Fruit fly (Drosophila melanogaster) whole organism, embryonic: ENCODE data around the gene CG31687.

ENCODE experiments used
- CG10321 ChIP-seq: fragments of 200-800 bp; sonication (Bioruptor generic); IDR thresholded peaks from 2 replicates; pipeline ENCODE4 v1.3.6; 2022; ENCODE audit warnings: missing biosample characterization, missing genetic modification characterization
- CG10565 ChIP-seq: fragments of 200-800 bp; sonication (Bioruptor generic); optimal IDR thresholded peaks from 3 replicates; lab custom pipeline; 2016; ENCODE audit warnings: missing biosample characterization, mild to moderate bottlenecking, missing genetic modification characterization
- CG12659 ChIP-seq: fragments of 200-800 bp; sonication (Bioruptor generic); optimal IDR thresholded peaks from 3 replicates; lab custom pipeline; 2017; ENCODE audit warnings: mild to moderate bottlenecking, missing biosample characterization, missing genetic modification reagents, missing genetic modification characterization
- CG16813 ChIP-seq: fragments of 200-800 bp; sonication (Bioruptor generic); IDR thresholded peaks from 3 replicates; pipeline ENCODE4 v1.3.6; 2022; ENCODE audit warnings: missing biosample characterization, missing genetic modification characterization; ENCODE audit not compliant: partially characterized antibody
- CG17186 ChIP-seq: fragments of 200-800 bp; sonication (Bioruptor generic); optimal IDR thresholded peaks from 3 replicates; lab custom pipeline; 2017; ENCODE audit warnings: missing biosample characterization, missing genetic modification reagents, missing genetic modification characterization
- CG18011 ChIP-seq: fragments of 200-800 bp; sonication (Bioruptor generic); optimal IDR thresholded peaks from 2 replicates; lab custom pipeline; 2017; ENCODE audit warnings: missing biosample characterization, missing genetic modification characterization, mild to moderate bottlenecking, moderate library complexity, missing genotype
- CG2116 ChIP-seq: fragments of 200-800 bp; sonication (Bioruptor generic); optimal IDR thresholded peaks from 3 replicates; lab custom pipeline; 2018; ENCODE audit warnings: missing biosample characterization, mild to moderate bottlenecking, missing genetic modification characterization
- CG2202 ChIP-seq: fragments of 200-800 bp; sonication (Bioruptor generic); optimal IDR thresholded peaks from 2 replicates; lab custom pipeline; 2018; ENCODE audit warnings: missing biosample characterization, mild to moderate bottlenecking, missing genetic modification characterization
- CG2712 ChIP-seq: fragments of 200-800 bp; optimal IDR thresholded peaks from 3 replicates; lab custom pipeline; 2019; ENCODE audit warnings: missing biosample characterization, mild to moderate bottlenecking, missing genetic modification characterization, moderate library complexity
- CG31224 ChIP-seq: fragments of 200-800 bp; sonication (Bioruptor generic); IDR thresholded peaks from 2 replicates; pipeline ENCODE4 v1.3.6; 2022; ENCODE audit warnings: missing biosample characterization, missing genetic modification characterization
- CG3281 ChIP-seq: fragments of 200-800 bp; sonication (Bioruptor generic); optimal IDR thresholded peaks from 3 replicates; lab custom pipeline; 2017; ENCODE audit warnings: missing biosample characterization, mild to moderate bottlenecking, missing genetic modification characterization
- CG34224 ChIP-seq: fragments of 200-800 bp; sonication (Bioruptor generic); IDR thresholded peaks from 3 replicates; pipeline ENCODE4 v1.3.6; 2022; ENCODE audit warnings: missing biosample characterization, missing genetic modification characterization; ENCODE audit not compliant: partially characterized antibody
- CG34422 ChIP-seq: fragments of 200-800 bp; sonication (Bioruptor generic); IDR thresholded peaks from 3 replicates; pipeline ENCODE4 v1.3.6; 2022; ENCODE audit warnings: missing biosample characterization, missing genetic modification characterization
- CG6689 ChIP-seq: fragments of 200-800 bp; sonication (Bioruptor generic); IDR thresholded peaks from 2 replicates; pipeline ENCODE4 v1.3.6; 2022; ENCODE audit warnings: missing biosample characterization, missing genetic modification characterization
- CG6791 ChIP-seq: fragments of 200-800 bp; sonication (Bioruptor generic); IDR thresholded peaks from 3 replicates; pipeline ENCODE4 v1.3.6; 2022; ENCODE audit warnings: missing biosample characterization, missing genetic modification characterization; ENCODE audit not compliant: partially characterized antibody
- CG7963 ChIP-seq: fragments of 200-800 bp; sonication (Bioruptor generic); IDR thresholded peaks from 3 replicates; pipeline ENCODE4 v1.3.6; 2022; ENCODE audit warnings: missing biosample characterization, missing genetic modification characterization; ENCODE audit not compliant: partially characterized antibody
- CG7987 ChIP-seq: fragments of 200-800 bp; sonication (Bioruptor generic); optimal IDR thresholded peaks from 2 replicates; lab custom pipeline; 2018; ENCODE audit warnings: missing biosample characterization, mild to moderate bottlenecking, missing genetic modification characterization, moderate library complexity
- CG9437 ChIP-seq: fragments of 200-800 bp; sonication (Bioruptor generic); optimal IDR thresholded peaks from 2 replicates; lab custom pipeline; 2018; ENCODE audit warnings: missing biosample characterization, mild to moderate bottlenecking, missing genetic modification characterization
- Dll ChIP-seq: fragments of 200-800 bp; sonication (Bioruptor generic); IDR thresholded peaks from 4 replicates; pipeline ENCODE4 v1.3.6; 2022; ENCODE audit warnings: missing biosample characterization, missing genetic modification characterization; ENCODE audit not compliant: partially characterized antibody
- Doc3 ChIP-seq: fragments of 200-800 bp; sonication (Bioruptor generic); IDR thresholded peaks from 3 replicates; pipeline ENCODE4 v1.3.6; 2022; ENCODE audit warnings: missing biosample characterization, missing genetic modification characterization; ENCODE audit not compliant: partially characterized antibody
- Drgx ChIP-seq: fragments of 200-800 bp; sonication (Bioruptor generic); IDR thresholded peaks from 2 replicates; pipeline ENCODE4 v1.3.6; 2022; ENCODE audit warnings: missing biosample characterization, missing genetic modification characterization
- E2f2 ChIP-seq: fragments of 200-800 bp; sonication (Bioruptor generic); IDR thresholded peaks from 2 replicates; pipeline ENCODE4 v1.3.6; 2022; ENCODE audit warnings: missing biosample characterization, missing genetic modification characterization
- H15 ChIP-seq: fragments of 200-800 bp; sonication (Bioruptor generic); IDR thresholded peaks from 3 replicates; pipeline ENCODE4 v1.3.6; 2022; ENCODE audit warnings: missing biosample characterization, missing genetic modification characterization
- Lhr ChIP-seq: fragments of 200-800 bp; sonication (Bioruptor generic); optimal IDR thresholded peaks from 3 replicates; lab custom pipeline; 2017; ENCODE audit warnings: mild to moderate bottlenecking, missing biosample characterization, missing genetic modification reagents, missing genetic modification characterization
- Max ChIP-seq: fragments of 200-800 bp; sonication (Bioruptor generic); optimal IDR thresholded peaks from 2 replicates; lab custom pipeline; 2016; ENCODE audit warnings: missing biosample characterization, mild to moderate bottlenecking, missing genetic modification characterization
- Med ChIP-seq: fragments of 200-800 bp; sonication (Bioruptor generic); peaks from one replicate; lab custom pipeline; 2016; ENCODE audit warnings: missing biosample characterization, missing genetic modification characterization, mild to moderate bottlenecking, inconsistent platforms, moderate library complexity
- Nf-YB ChIP-seq: fragments of 200-800 bp; sonication (Bioruptor generic); optimal IDR thresholded peaks from 3 replicates; lab custom pipeline; 2019; ENCODE audit warnings: missing biosample characterization, mild to moderate bottlenecking, missing genetic modification characterization, moderate library complexity
- Sry-δ ChIP-seq: fragments of 200-800 bp; sonication (Bioruptor generic); optimal IDR thresholded peaks from 2 replicates; lab custom pipeline; 2016; ENCODE audit warnings: missing biosample characterization, missing genetic modification characterization
- Usf ChIP-seq: fragments of 200-800 bp; sonication (Bioruptor generic); optimal IDR thresholded peaks from 2 replicates; lab custom pipeline; 2017; ENCODE audit warnings: missing genotype, missing biosample characterization, missing genetic modification characterization
- aop ChIP-seq: fragments of 200-800 bp; sonication (Bioruptor generic); IDR thresholded peaks from 2 replicates; pipeline ENCODE4 v1.3.6; 2022; ENCODE audit warnings: missing biosample characterization, missing genetic modification characterization
- az2 ChIP-seq: fragments of 200-800 bp; sonication (Bioruptor generic); optimal IDR thresholded peaks from 3 replicates; lab custom pipeline; 2016; ENCODE audit warnings: missing biosample characterization, missing genetic modification characterization
- bsh ChIP-seq, 2 experiments: fragments of 200-800 bp; sonication (Bioruptor generic); optimal IDR thresholded peaks; 2 replicates each; lab custom pipeline; 2017 to 2018; ENCODE audit warnings: mild to moderate bottlenecking in 2 of 2, missing biosample characterization in 2 of 2, missing genetic modification characterization in 2 of 2, moderate library complexity in 1 of 2
- cg ChIP-seq: fragments of 200-800 bp; sonication (Bioruptor generic); optimal IDR thresholded peaks from 3 replicates; lab custom pipeline; 2019; ENCODE audit warnings: missing biosample characterization, mild to moderate bottlenecking, missing genetic modification characterization, moderate library complexity
- crp ChIP-seq, 2 experiments: fragments of 200-800 bp; sonication (Bioruptor generic); optimal IDR thresholded peaks; 2 replicates in 1 of 2; 3 replicates in 1 of 2; lab custom pipeline; 2017; ENCODE audit warnings: missing biosample characterization in 2 of 2, missing genetic modification characterization in 2 of 2, mild to moderate bottlenecking in 1 of 2, moderate library complexity in 1 of 2
- da ChIP-seq: fragments of 200-800 bp; sonication (Bioruptor generic); optimal IDR thresholded peaks from 2 replicates; lab custom pipeline; 2016; ENCODE audit warnings: missing biosample characterization, missing genetic modification characterization
- dm ChIP-seq: fragments of 200-800 bp; sonication (Bioruptor generic); optimal IDR thresholded peaks from 3 replicates; lab custom pipeline; 2016; ENCODE audit warnings: missing biosample characterization, missing genetic modification characterization
- gsb ChIP-seq: fragments of 200-800 bp; sonication (Bioruptor generic); IDR thresholded peaks from 2 replicates; pipeline ENCODE4 v1.3.6; 2022; ENCODE audit warnings: missing biosample characterization, missing genetic modification characterization
- hbn ChIP-seq: fragments of 200-800 bp; sonication (Bioruptor generic); IDR thresholded peaks from 2 replicates; pipeline ENCODE4 v1.3.6; 2022; ENCODE audit warnings: missing biosample characterization, missing genetic modification characterization; ENCODE audit not compliant: partially characterized antibody
- kay ChIP-seq: fragments of 200-800 bp; sonication (Bioruptor generic); optimal IDR thresholded peaks from 2 replicates; lab custom pipeline; 2016; ENCODE audit warnings: missing biosample characterization, missing genetic modification characterization
- nerfin-1 ChIP-seq: fragments of 200-800 bp; sonication (Bioruptor generic); optimal IDR thresholded peaks from 3 replicates; lab custom pipeline; 2019; ENCODE audit warnings: missing biosample characterization, mild to moderate bottlenecking, missing genetic modification characterization, moderate library complexity
- nerfin-2 ChIP-seq: fragments of 200-800 bp; sonication (Bioruptor generic); IDR thresholded peaks from 2 replicates; pipeline ENCODE4 v1.3.6; 2022; ENCODE audit warnings: missing biosample characterization, missing genetic modification characterization; ENCODE audit not compliant: partially characterized antibody
- otp ChIP-seq: fragments of 200-800 bp; sonication (Bioruptor generic); IDR thresholded peaks from 3 replicates; pipeline ENCODE4, ENCODE4 v1.3.6; 2022; ENCODE audit warnings: missing biosample characterization, missing genetic modification characterization
- ranshi ChIP-seq: fragments of 200-800 bp; sonication (Bioruptor generic); IDR thresholded peaks from 2 replicates; pipeline ENCODE4 v1.3.6; 2022; ENCODE audit warnings: missing biosample characterization, missing genetic modification characterization
- sens ChIP-seq: fragments of 200-800 bp; sonication (Bioruptor generic); peaks from one replicate; lab custom pipeline; 2016; ENCODE audit warnings: missing biosample characterization, missing genetic modification characterization
- stwl ChIP-seq: fragments of 200-800 bp; sonication (Bioruptor generic); optimal IDR thresholded peaks from 3 replicates; lab custom pipeline; 2018; ENCODE audit warnings: missing biosample characterization, mild to moderate bottlenecking, missing genetic modification characterization, moderate library complexity
- tna ChIP-seq: fragments of 200-800 bp; sonication (Bioruptor generic); IDR thresholded peaks from 2 replicates; pipeline ENCODE4 v1.3.6; 2022; ENCODE audit warnings: missing biosample characterization, missing genetic modification characterization; ENCODE audit not compliant: partially characterized antibody
- zf30C ChIP-seq: fragments of 200-800 bp; sonication (Bioruptor generic); optimal IDR thresholded peaks from 3 replicates; lab custom pipeline; 2018; ENCODE audit warnings: missing biosample characterization, mild to moderate bottlenecking, missing genetic modification characterization

Gene CG31687

DNA sequence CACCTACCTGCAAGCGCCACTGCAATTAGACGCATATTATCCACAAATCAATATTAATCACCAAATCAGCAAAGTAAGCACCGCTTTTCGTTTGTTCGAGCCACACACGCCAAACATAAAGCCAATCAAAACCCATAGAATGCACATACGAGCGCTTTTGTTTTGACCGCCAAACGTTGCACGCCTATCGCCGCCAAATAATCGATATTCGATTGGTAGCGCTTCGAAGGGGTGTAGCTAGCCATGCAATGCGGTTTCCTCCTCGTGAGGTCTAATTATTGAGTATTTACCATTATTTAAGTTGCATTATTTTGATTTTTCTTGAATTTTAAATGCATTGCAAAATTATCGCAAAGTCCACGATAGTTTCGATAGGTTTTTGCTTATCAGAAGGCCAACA lies 22.6 kb upstream of the CG31687 start (continued):
- TF ChIP-seq tna: peak; percentile 79; the same call in 1 of the 2 replicates
- peak; percentile 84 for TF ChIP-seq Dll
- TF ChIP-seq zf30C (GFP tag; lab: Kevin White, UChicago): no peak
- TF ChIP-seq CG34224: peak; percentile 72
- peak; percentile 24 for TF ChIP-seq Sry-δ (GFP tag; lab: Kevin White, UChicago)
- no peak for TF ChIP-seq CG10565 (GFP tag; lab: Kevin White, UChicago)
- TF ChIP-seq CG7963 (GFP tag; lab: Robert Waterston, UW): peak; percentile 63; the same call in 1 of the 3 replicates
- peak; percentile 6 for TF ChIP-seq Lhr (GFP tag; lab: Kevin White, UChicago)
- peak; percentile 90 for TF ChIP-seq E2f2
- peak; percentile 89 for TF ChIP-seq nerfin-2 (GFP tag; lab: Robert Waterston, UW)
- TF ChIP-seq Nf-YB: no peak
- TF ChIP-seq, all 482 proteins: peak for 39

DNA sequence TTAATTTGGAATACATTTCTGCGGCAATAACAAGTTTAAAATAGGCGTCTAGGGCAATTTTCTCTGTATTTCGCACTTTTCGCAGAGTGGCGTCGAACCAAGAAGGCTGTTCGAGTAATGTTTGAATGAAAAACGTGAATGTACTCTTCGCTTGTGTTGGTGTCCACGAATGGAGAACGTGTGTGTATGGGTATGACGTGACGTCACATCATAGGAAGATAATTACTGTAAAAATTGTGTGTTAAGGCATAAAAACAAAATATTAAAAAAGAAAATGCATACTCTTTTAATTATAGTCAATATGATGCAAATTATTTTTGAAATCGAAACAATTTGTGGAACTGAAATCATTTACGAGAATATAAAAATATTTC lies 21.7 kb upstream of the CG31687 start:
- peak; percentile 13 for TF ChIP-seq CG2712
- peak; percentile 38 for TF ChIP-seq cg (GFP tag; lab: Kevin White, UChicago)
- TF ChIP-seq aop (GFP tag; lab: Robert Waterston, UW): no peak
- peak; percentile 26; the same call in 1 of the 2 replicates for TF ChIP-seq CG6689
- TF ChIP-seq CG31224 (GFP tag; lab: Robert Waterston, UW): no peak
- TF ChIP-seq az2 (GFP tag; lab: Kevin White, UChicago): no peak
- TF ChIP-seq sens: peak; percentile 85
- TF ChIP-seq CG9437 (GFP tag; lab: Kevin White, UChicago): peak; percentile 50

DNA sequence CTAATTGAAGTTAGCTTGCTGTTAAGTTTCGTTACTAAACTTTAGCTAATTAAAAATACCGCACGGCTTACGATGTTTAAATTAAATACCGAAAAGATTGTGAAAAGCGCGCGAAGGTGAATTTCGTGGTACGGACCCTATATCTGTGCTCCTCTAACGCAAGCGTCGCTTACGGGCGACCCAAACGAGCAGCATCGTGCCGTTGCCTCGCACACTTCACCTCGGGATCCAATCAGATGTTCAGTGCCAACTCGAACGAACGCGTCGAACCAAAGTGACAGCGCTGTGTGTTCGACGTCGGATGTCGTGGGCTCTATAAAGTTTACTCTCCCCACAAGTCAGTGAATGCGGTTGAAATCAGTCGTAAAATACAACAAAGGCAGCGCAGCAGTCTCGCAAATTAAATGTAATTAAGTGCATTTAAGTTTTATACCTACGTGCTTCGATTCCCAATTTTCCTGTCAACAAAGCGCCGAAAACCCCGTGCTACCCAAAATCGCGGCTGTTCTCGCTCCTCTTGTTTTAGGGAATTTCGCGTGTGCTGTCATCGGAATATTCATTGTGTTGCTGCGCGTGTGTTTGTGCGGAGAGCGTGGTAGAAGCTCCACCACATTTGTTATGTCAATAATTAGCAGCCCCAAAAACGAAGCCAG lies 21.1 kb upstream of the CG31687 start:
- TF ChIP-seq stwl (tag; lab: Kevin White, UChicago) (peak; percentile 74), CG6791 (GFP tag; lab: Robert Waterston, UW) (no peak), bsh (GFP tag; optimal IDR thresholded peaks at IDR 0.05; lab: Kevin White, UChicago) (peak in 1 of 2 experiments; percentile 10), otp (GFP tag; lab: Robert Waterston, UW) (no peak), CG2202 (no peak), Med (peak; percentile 53), ranshi (GFP tag; lab: Robert Waterston, UW) (no peak), kay (GFP tag; lab: Kevin White, UChicago) (no peak), hbn (no peak), H15 (no peak), CG12659 (GFP tag; lab: Kevin White, UChicago) (peak; percentile 16), CG10321 (GFP tag; lab: Robert Waterston, UW) (peak; percentile 97), dm (GFP tag; lab: Kevin White, UChicago) (peak; percentile 48), CG18011 (GFP tag; lab: Kevin White, UChicago) (peak; percentile 12), da (GFP tag; lab: Kevin White, UChicago) (no peak), CG7987 (GFP tag; lab: Kevin White, UChicago) (no peak), Drgx (no peak), Usf (GFP tag; lab: Kevin White, UChicago) (no peak), crp (GFP tag; optimal IDR thresholded peaks at IDR 0.05; lab: Kevin White, UChicago) (peak in 1 of 2 experiments; percentile 75), CG16813 (GFP tag; lab: Robert Waterston, UW) (no peak), CG17186 (peak; percentile 55), CG34422 (GFP tag; lab: Robert Waterston, UW) (peak; percentile 35; the same call in 1 of the 3 replicates), Doc3 (GFP tag; lab: Robert Waterston, UW) (0 out of 3 replicates have a peak, but pooled peaks have one; percentile 9), Max (GFP tag; lab: Kevin White, UChicago) (peak; percentile 24), gsb (GFP tag; lab: Robert Waterston, UW) (no peak), CG2116 (GFP tag; lab: Kevin White, UChicago) (no peak), nerfin-1 (no peak), CG3281 (GFP tag; lab: Kevin White, UChicago) (peak; percentile 61)
